Fruit fly (Drosophila melanogaster): ENCODE data around the gene spen.
A peak's percentile ranks its signal among the peaks of the same experiment; 100 is the strongest.

The spen gene

DNA sequence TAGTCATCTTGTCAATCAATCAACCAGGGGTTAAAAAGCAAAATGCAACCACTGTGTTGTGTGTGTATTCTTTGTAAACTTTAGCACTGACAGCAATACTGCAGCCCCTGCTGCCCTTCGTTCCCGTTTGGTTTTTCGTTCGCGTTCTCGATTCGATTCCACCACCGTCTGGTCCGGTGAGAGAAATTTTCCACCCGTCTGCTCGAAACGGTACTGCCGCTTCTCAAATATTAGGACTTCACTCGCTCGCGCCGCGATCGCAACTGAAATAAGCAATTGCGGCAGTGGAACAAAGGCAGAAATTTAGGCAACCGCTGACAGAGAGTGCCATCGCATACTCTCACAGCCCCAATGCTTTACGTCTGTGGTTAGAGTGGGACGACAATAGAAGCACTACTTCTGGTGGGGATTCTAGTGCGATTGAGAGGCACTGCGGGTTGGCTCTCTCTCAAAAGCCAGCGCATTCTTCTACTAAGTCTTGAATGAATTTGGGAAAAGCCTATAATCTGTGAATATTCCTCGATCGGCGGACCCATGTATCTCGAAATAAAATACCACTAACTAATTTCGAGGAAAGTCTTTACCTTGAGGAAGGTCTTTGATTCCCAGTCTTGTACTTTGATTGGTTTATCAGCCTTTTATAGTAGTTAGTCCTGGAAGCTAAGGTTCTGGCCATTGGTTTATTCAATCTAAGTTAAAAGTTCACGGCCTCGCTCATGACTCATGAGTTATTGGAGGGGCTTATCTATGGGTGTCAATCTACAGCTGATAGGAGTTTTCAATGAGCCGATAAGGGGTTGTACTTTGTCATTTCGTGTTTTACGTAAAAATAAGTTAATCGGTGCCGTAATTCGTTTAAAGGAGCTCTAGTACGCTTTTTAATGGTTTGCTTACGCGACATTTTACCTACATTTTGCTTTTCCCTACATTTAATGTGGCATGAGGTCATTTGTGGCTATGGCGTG lies 29.6 kb upstream of the spen start (continued):
- no peak for TF ChIP-seq Myb (GFP tag; optimal IDR thresholded peaks at IDR 0.05)
- no peak for TF ChIP-seq CG11085 (GFP tag; IDR thresholded peaks at IDR 0.05)
- TF ChIP-seq pb (GFP tag; optimal IDR thresholded peaks at IDR 0.05), result no peak
- TF ChIP-seq ato (GFP tag; IDR thresholded peaks at IDR 0.05; ENCODE audit: partially characterized antibody), result peak; percentile 25; the same call in 1 of the 2 replicates
- TF ChIP-seq CG10959 (GFP tag; IDR thresholded peaks at IDR 0.05), result no peak
- TF ChIP-seq CG7372 (GFP tag; IDR thresholded peaks at IDR 0.05), result no peak
- TF ChIP-seq CG8944 (GFP tag; optimal IDR thresholded peaks at IDR 0.05), result no peak
- peak; percentile 43; the same call in 1 of the 3 replicates for TF ChIP-seq otp (GFP tag; IDR thresholded peaks at IDR 0.05)
- TF ChIP-seq CG13424 (tag; optimal IDR thresholded peaks at IDR 0.05), result peak; percentile 1
- TF ChIP-seq CG18011 (GFP tag; optimal IDR thresholded peaks at IDR 0.05), result no peak
- peak; percentile 10 for TF ChIP-seq CG8281 (tag; optimal IDR thresholded peaks at IDR 0.05)
- TF ChIP-seq da (GFP tag; optimal IDR thresholded peaks at IDR 0.05), result no peak
- no peak for TF ChIP-seq bcd (GFP tag; optimal IDR thresholded peaks at IDR 0.05)
- peak; percentile 25 for TF ChIP-seq CG10979 (tag; optimal IDR thresholded peaks at IDR 0.05)
- TF ChIP-seq CG30431 (GFP tag; optimal IDR thresholded peaks at IDR 0.05), result no peak
- TF ChIP-seq CG3838 (GFP tag; optimal IDR thresholded peaks at IDR 0.05), result no peak
- peak in 1 of 2 experiments; percentile 99 for TF ChIP-seq Hr78 (GFP tag; optimal IDR thresholded peaks at IDR 0.05)
- TF ChIP-seq Blimp-1 (GFP tag; optimal IDR thresholded peaks at IDR 0.05), result peak; percentile 20
- no peak for TF ChIP-seq lov (optimal IDR thresholded peaks at IDR 0.05)
- 0 out of 3 replicates have a peak, but pooled peaks have one; percentile 46 for TF ChIP-seq lov (GFP tag; IDR thresholded peaks at IDR 0.05)
- no peak for TF ChIP-seq Ravus (GFP tag; IDR thresholded peaks at IDR 0.05)
- no peak for TF ChIP-seq ind (GFP tag; optimal IDR thresholded peaks at IDR 0.05)
- no peak for TF ChIP-seq CG7786 (GFP tag; optimal IDR thresholded peaks at IDR 0.05)
- TF ChIP-seq CG8388 (GFP tag; optimal IDR thresholded peaks at IDR 0.05), result no peak
- TF ChIP-seq CG11093 (GFP tag; IDR thresholded peaks at IDR 0.05), result no peak
- TF ChIP-seq Lim3 (GFP tag; IDR thresholded peaks at IDR 0.05), result no peak
- TF ChIP-seq YL-1 (GFP tag; optimal IDR thresholded peaks at IDR 0.05), result no peak
- TF ChIP-seq cwo (GFP tag; optimal IDR thresholded peaks at IDR 0.05), result no peak
- no peak for TF ChIP-seq CG43689 (GFP tag; IDR thresholded peaks at IDR 0.05)
- no peak for TF ChIP-seq CG3847 (GFP tag; IDR thresholded peaks at IDR 0.05)
- no peak for TF ChIP-seq ems (GFP tag; optimal IDR thresholded peaks at IDR 0.05)
- TF ChIP-seq jumu (GFP tag; optimal IDR thresholded peaks at IDR 0.05), result no peak
- peak; percentile 49 for TF ChIP-seq CG17359 (tag; optimal IDR thresholded peaks at IDR 0.05)
- no peak; the same call in 2 of the 3 replicates for TF ChIP-seq B-H1 (GFP tag; IDR thresholded peaks at IDR 0.05)
- TF ChIP-seq D (optimal IDR thresholded peaks at IDR 0.05), result no peak
- no peak for TF ChIP-seq D (GFP tag; optimal IDR thresholded peaks at IDR 0.05)
- peak; percentile 55 for TF ChIP-seq HHEX (GFP tag; optimal IDR thresholded peaks at IDR 0.05)
- TF ChIP-seq chm (GFP tag; IDR thresholded peaks at IDR 0.05), result peak; percentile 91
- peak; percentile 79 for TF ChIP-seq CG1832 (GFP tag; optimal IDR thresholded peaks at IDR 0.05)
- TF ChIP-seq CG1024 (GFP tag; IDR thresholded peaks at IDR 0.05), result no peak
- TF ChIP-seq CG9817 (tag; optimal IDR thresholded peaks at IDR 0.05), result no peak
- no peak for TF ChIP-seq CG6654 (GFP tag; optimal IDR thresholded peaks at IDR 0.05)
- TF ChIP-seq CG10366 (GFP tag; IDR thresholded peaks at IDR 0.05), result peak; percentile 22; the same call in 1 of the 2 replicates
- no peak for TF ChIP-seq ssp (GFP tag; IDR thresholded peaks at IDR 0.05)
- peak; percentile 38; the same call in 1 of the 2 replicates for TF ChIP-seq CG31441 (GFP tag; IDR thresholded peaks at IDR 0.05)
- no peak for TF ChIP-seq D19B (GFP tag; optimal IDR thresholded peaks at IDR 0.05)
- peak; percentile 78 for TF ChIP-seq mirr (GFP tag; optimal IDR thresholded peaks at IDR 0.05)
- no peak for TF ChIP-seq tio (GFP tag; optimal IDR thresholded peaks at IDR 0.05)
- TF ChIP-seq unc-4 (GFP tag; IDR thresholded peaks at IDR 0.05; ENCODE audit: partially characterized antibody), result peak; percentile 45; the same call in 1 of the 2 replicates
